Worm (Caenorhabditis elegans) whole organism, early embryonic: Measurements from ENCODE around the gene gba-2.

Experiments used
- B0310.2 ChIP-seq: sonication (generic microtip); optimal IDR thresholded peaks from 2 replicates; lab custom pipeline; 2016; ENCODE audit warnings: mild to moderate bottlenecking, missing genetic modification characterization, missing compliant biosample characterization
- F13C5.2 ChIP-seq: sonication (generic microtip); optimal IDR thresholded peaks from 2 replicates; lab custom pipeline; 2017; ENCODE audit warnings: mild to moderate bottlenecking, missing genetic modification characterization, inconsistent platforms, missing compliant biosample characterization
- aly-1 ChIP-seq: sonication (generic microtip); optimal IDR thresholded peaks from 2 replicates; lab custom pipeline; 2016; ENCODE audit warnings: missing genetic modification characterization, missing compliant biosample characterization
- ama-1 ChIP-seq: fragments of 150-350 bp; optimal IDR thresholded peaks from 2 replicates; lab custom pipeline; 2014
- ceh-13 ChIP-seq: fragments of 200-800 bp; sonication (Bioruptor generic); optimal IDR thresholded peaks from 2 replicates; lab custom pipeline; 2018; ENCODE audit warnings: mild to moderate bottlenecking, missing genetic modification characterization, missing compliant biosample characterization
- ceh-36 ChIP-seq: sonication (generic microtip); optimal IDR thresholded peaks from 2 replicates; lab custom pipeline; 2016; ENCODE audit warnings: missing genetic modification characterization, inconsistent platforms, missing compliant biosample characterization
- ets-7 ChIP-seq: sonication (generic microtip); optimal IDR thresholded peaks from 2 replicates; lab custom pipeline; 2016; ENCODE audit warnings: missing genotype, missing genetic modification characterization, missing compliant biosample characterization
- flt-1 ChIP-seq: fragments of 200-800 bp; sonication (Bioruptor generic); IDR thresholded peaks from 2 replicates; pipeline ENCODE4 v1.3.6; 2022; ENCODE audit warnings: missing genetic modification characterization, missing compliant biosample characterization
- hmbx-1 ChIP-seq: sonication (generic microtip); optimal IDR thresholded peaks from 2 replicates; lab custom pipeline; 2016; ENCODE audit warnings: mild to moderate bottlenecking, missing genetic modification characterization, missing compliant biosample characterization
- hmg-4 ChIP-seq: fragments of 200-800 bp; sonication (Bioruptor generic); optimal IDR thresholded peaks from 2 replicates; lab custom pipeline; 2018; ENCODE audit warnings: mild to moderate bottlenecking, missing genetic modification characterization, missing compliant biosample characterization
- hnd-1 ChIP-seq: sonication (generic microtip); optimal IDR thresholded peaks from 2 replicates; lab custom pipeline; 2016; ENCODE audit warnings: missing genetic modification characterization, missing compliant biosample characterization
- pes-1 ChIP-seq: fragments of 200-800 bp; sonication (Bioruptor generic); IDR thresholded peaks from 2 replicates; pipeline ENCODE4 v1.3.6; 2022; ENCODE audit warnings: missing genetic modification reagents, missing genetic modification characterization, missing compliant biosample characterization
- scrt-1 ChIP-seq: fragments of 200-800 bp; sonication (Bioruptor generic); IDR thresholded peaks from 2 replicates; pipeline ENCODE4 v1.3.6; 2022; ENCODE audit warnings: missing genetic modification characterization, missing compliant biosample characterization
- sea-1 ChIP-seq: fragments of 200-800 bp; sonication (Bioruptor generic); conservative IDR thresholded peaks from 2 replicates; pipeline ENCODE4 v1.3.6; 2022; ENCODE audit warnings: missing genetic modification characterization, missing compliant biosample characterization
- tbx-11 ChIP-seq: fragments of 200-800 bp; sonication (Bioruptor generic); IDR thresholded peaks from 2 replicates; pipeline ENCODE4 v1.3.6; 2022; ENCODE audit warnings: missing genetic modification characterization, missing compliant biosample characterization
- tbx-37 ChIP-seq: fragments of 200-800 bp; sonication (Bioruptor generic); conservative IDR thresholded peaks from 2 replicates; pipeline ENCODE4 v1.3.6; 2022; ENCODE audit warnings: missing genetic modification reagents, missing genetic modification characterization, missing compliant biosample characterization
- tra-4 ChIP-seq: sonication (generic microtip); optimal IDR thresholded peaks from 2 replicates; lab custom pipeline; 2017; ENCODE audit warnings: missing genetic modification characterization, missing compliant biosample characterization

Gene gba-2

DNA sequence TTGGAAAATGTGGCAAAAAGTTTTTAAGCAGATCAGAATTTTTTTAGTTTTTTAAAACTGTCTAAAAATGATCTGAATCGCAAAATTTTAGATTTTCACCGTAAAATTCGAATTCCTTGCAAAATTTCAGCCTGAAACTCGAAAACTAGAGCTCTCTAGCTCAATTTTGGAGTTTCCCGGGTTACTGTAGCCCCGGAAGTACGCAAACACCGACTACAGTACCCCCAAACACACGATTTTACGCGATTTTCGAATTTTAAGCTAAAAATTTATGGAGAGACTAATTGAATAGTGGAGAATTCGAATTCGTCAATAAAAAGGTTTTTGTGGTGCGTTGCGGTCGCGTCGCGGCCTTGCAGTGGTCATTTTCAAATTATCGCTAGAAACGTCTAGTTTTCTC, 496 bp upstream of the gba-2 start:
- TF ChIP-seq tbx-37 (GFP tag; lab: Robert Waterston, UW) (no peak), F13C5.2 (no peak), ceh-13 (no peak), ama-1 (lab: Kevin White, UChicago) (no peak), aly-1 (no peak), hnd-1 (tag; lab: Kevin White, UChicago) (no peak), tra-4 (no peak), sea-1 (no peak), hmg-4 (no peak), tbx-11 (GFP tag; lab: Robert Waterston, UW) (no peak), ets-7 (tag; lab: Kevin White, UChicago) (no peak), pes-1 (GFP tag; lab: Robert Waterston, UW) (no peak), flt-1 (GFP tag; lab: Robert Waterston, UW) (no peak), B0310.2 (no peak), scrt-1 (GFP tag; lab: Robert Waterston, UW) (no peak)

DNA sequence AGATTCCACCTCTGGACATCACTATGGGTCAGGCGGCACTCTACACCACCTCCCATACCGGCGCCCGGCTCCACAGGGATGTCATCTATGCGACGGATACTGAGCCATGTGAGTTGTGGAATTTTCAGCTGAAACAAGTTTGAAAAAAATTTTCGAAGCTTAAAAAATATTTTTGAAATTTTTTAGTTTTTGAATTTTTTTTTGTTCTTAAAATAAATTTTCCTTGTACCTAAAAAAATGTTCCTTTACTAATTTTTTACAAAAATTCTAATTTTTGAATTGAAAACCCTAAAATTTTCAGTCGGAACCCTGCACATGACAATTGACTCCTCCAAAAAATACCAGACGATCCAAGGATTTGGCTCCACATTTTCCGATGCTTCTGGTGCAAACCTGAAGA, 8.5 kb downstream of the gba-2 start:
- TF ChIP-seq ets-7 (tag; lab: Kevin White, UChicago), result no peak
- no peak for TF ChIP-seq pes-1 (GFP tag; lab: Robert Waterston, UW)
- TF ChIP-seq hmbx-1 (tag; lab: Kevin White, UChicago), result no peak
- TF ChIP-seq aly-1, result no peak
- no peak for TF ChIP-seq tra-4
- TF ChIP-seq tbx-11 (GFP tag; lab: Robert Waterston, UW), result no peak
- TF ChIP-seq sea-1, result no peak
- TF ChIP-seq hnd-1 (tag; lab: Kevin White, UChicago), result no peak
- TF ChIP-seq hmg-4, result no peak
- TF ChIP-seq scrt-1 (GFP tag; lab: Robert Waterston, UW), result no peak
- TF ChIP-seq F13C5.2, result no peak
- TF ChIP-seq tbx-37 (GFP tag; lab: Robert Waterston, UW), result no peak
- no peak for TF ChIP-seq flt-1 (GFP tag; lab: Robert Waterston, UW)
- no peak for TF ChIP-seq ceh-13
- TF ChIP-seq ceh-36, result no peak
- TF ChIP-seq ama-1 (lab: Kevin White, UChicago), result no peak
- TF ChIP-seq B0310.2, result no peak

- TF ChIP-seq aly-1, result no peak
- no peak for TF ChIP-seq hnd-1 (tag; lab: Kevin White, UChicago)
- TF ChIP-seq scrt-1 (GFP tag; lab: Robert Waterston, UW), result no peak
- no peak for TF ChIP-seq hmg-4
- TF ChIP-seq ceh-36, result no peak
- no peak for TF ChIP-seq tbx-37 (GFP tag; lab: Robert Waterston, UW)
Observed at ce11 chrII:2176688-2177087, 9.5 kb downstream of the gba-2 start, which contains the start of gene gba-1. Gene gba-1, plus strand, starts transcription at chrII:2176741.

DNA sequence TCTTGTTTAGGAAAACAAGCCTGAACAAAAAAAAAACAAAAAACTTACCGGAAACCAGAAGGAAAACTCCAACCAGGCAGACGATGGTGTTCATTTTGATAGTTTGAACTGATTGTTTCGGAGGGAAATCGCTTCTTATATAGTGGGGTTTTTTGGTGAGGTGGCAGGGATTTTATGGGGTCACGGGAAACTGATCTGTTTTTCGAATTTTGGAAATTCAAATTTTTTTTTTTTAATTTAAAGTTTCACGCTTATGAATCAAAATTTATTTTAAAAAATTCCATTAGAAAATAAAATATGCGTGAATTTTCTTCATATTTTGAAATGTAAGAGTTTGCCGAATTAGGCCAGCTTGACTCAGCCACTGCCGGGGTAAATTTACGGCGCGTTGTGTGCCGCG, 10.9 kb downstream of the gba-2 start, which contains the start of gene C33C12.7:
Gene C33C12.7, minus strand, starts transcription at position 101 of the 400 bp plus-strand sequence.
- no peak for TF ChIP-seq hnd-1 (tag; lab: Kevin White, UChicago)
- no peak for TF ChIP-seq hmg-4
- no peak for TF ChIP-seq sea-1
- TF ChIP-seq ceh-36, result no peak
- no peak for TF ChIP-seq ceh-13
- no peak for TF ChIP-seq tra-4
- no peak for TF ChIP-seq ama-1 (lab: Kevin White, UChicago)
- TF ChIP-seq aly-1, result no peak
- TF ChIP-seq tbx-11 (GFP tag; lab: Robert Waterston, UW), result no peak
- TF ChIP-seq scrt-1 (GFP tag; lab: Robert Waterston, UW), result no peak
- no peak for TF ChIP-seq ets-7 (tag; lab: Kevin White, UChicago)
- TF ChIP-seq tbx-37 (GFP tag; lab: Robert Waterston, UW), result no peak
- TF ChIP-seq F13C5.2, result no peak
- no peak for TF ChIP-seq hmbx-1 (tag; lab: Kevin White, UChicago)
- no peak for TF ChIP-seq B0310.2
- TF ChIP-seq pes-1 (GFP tag; lab: Robert Waterston, UW), result no peak
- TF ChIP-seq flt-1 (GFP tag; lab: Robert Waterston, UW), result no peak

DNA sequence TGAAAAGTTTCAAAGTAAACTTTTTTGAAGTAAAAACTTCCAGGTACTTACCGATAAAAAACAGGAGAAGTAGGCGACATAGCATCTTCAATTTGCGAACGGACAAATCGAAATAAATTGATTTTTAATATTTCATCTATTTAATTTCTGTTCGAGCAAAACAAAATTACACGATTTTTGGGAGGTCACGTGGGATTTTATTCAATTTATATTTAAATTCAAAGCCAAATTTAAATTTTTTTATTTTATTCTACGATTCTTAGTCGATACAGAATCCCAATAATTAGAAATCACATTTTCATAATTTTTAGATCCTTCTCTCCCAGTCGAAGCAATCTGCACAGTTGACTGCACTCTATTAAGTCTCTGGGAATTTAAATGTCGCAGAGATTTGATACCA, 16.1 kb downstream of the gba-2 start, which contains the start of gene C33C12.12:
Gene C33C12.12, minus strand, starts transcription at position 101 of the 400 bp plus-strand sequence.
- TF ChIP-seq ceh-13, result no peak
- no peak for TF ChIP-seq ets-7 (tag; lab: Kevin White, UChicago)
- TF ChIP-seq ama-1 (lab: Kevin White, UChicago), result no peak
- TF ChIP-seq hnd-1 (tag; lab: Kevin White, UChicago), result no peak
- TF ChIP-seq flt-1 (GFP tag; lab: Robert Waterston, UW), result no peak
- no peak for TF ChIP-seq tra-4
- no peak for TF ChIP-seq hmbx-1 (tag; lab: Kevin White, UChicago)
- no peak for TF ChIP-seq F13C5.2
- no peak for TF ChIP-seq sea-1
- no peak for TF ChIP-seq ceh-36
- no peak for TF ChIP-seq scrt-1 (GFP tag; lab: Robert Waterston, UW)
- no peak for TF ChIP-seq tbx-11 (GFP tag; lab: Robert Waterston, UW)
- no peak for TF ChIP-seq tbx-37 (GFP tag; lab: Robert Waterston, UW)
- TF ChIP-seq B0310.2, result no peak
- TF ChIP-seq aly-1, result no peak

DNA sequence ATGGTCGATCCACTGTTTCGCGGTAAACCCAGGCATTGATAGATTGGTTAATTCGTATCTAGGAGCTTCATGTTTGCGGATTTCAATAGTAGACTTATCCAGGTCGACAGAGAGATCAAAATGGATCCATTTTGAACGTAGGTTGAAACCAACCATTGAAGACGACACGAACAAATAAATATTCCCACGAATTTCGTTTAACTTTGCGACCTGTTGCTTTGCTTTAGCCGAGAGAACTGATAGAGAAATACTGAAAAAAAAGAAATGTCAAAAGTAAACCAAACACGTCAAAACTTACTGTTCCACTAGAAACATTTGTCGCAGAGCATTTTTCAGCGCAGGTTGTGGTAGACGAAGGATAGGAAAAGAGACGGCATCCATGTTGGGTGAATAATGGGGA, 17.9 kb downstream of the gba-2 start, which contains the start of gene fbxb-38:
Gene fbxb-38, minus strand, starts transcription at position 390 of the 400 bp plus-strand sequence.
- TF ChIP-seq hnd-1 (tag; lab: Kevin White, UChicago) (no peak), tra-4 (no peak), flt-1 (GFP tag; lab: Robert Waterston, UW) (no peak), B0310.2 (no peak), sea-1 (no peak), ceh-36 (no peak), ama-1 (lab: Kevin White, UChicago) (no peak), hmg-4 (no peak)

DNA sequence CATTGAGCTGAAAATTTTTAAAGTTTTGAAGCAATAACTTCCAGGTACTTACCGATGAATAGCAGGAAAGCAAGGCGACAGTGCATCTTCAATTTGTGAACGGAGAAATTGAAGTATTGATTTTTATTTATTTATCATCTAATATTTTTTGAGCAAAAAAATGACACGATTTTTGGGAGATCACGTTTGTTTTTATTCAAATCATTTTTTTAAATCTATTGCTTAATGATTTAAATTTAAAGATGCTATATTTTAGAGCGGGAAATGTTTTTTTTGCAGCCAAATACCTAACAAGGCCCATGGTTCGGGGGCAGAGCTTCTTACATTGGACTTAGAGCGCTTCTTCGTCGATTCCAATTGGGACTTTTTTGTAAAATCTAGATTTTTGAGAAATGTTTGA, 19.9 kb downstream of the gba-2 start, which contains the start of gene C33C12.4:
Gene C33C12.4, minus strand, starts transcription at position 101 of the 400 bp plus-strand sequence.
- TF ChIP-seq B0310.2 (no peak), sea-1 (no peak), flt-1 (GFP tag; lab: Robert Waterston, UW) (no peak), tbx-11 (GFP tag; lab: Robert Waterston, UW) (no peak), pes-1 (GFP tag; lab: Robert Waterston, UW) (no peak), hmbx-1 (tag; lab: Kevin White, UChicago) (no peak), hnd-1 (tag; lab: Kevin White, UChicago) (no peak), tra-4 (no peak), F13C5.2 (no peak), ama-1 (lab: Kevin White, UChicago) (no peak), aly-1 (no peak), ceh-13 (no peak), tbx-37 (GFP tag; lab: Robert Waterston, UW) (no peak), scrt-1 (GFP tag; lab: Robert Waterston, UW) (no peak), ets-7 (tag; lab: Kevin White, UChicago) (no peak), ceh-36 (no peak), hmg-4 (no peak)
